Worm (Caenorhabditis elegans) whole organism, L3 larva: ENCODE measurements around the gene twk-4.

Source experiments
- R02D3.7 ChIP-seq: fragments of 150-350 bp; optimal IDR thresholded peaks from 2 replicates; lab custom pipeline; 2014; ENCODE audit warnings: missing biosample characterization, missing genetic modification characterization
- ZK546.5 ChIP-seq: sonication (generic microtip); optimal IDR thresholded peaks from 2 replicates; lab custom pipeline; 2017; ENCODE audit warnings: missing biosample characterization, missing genetic modification characterization
- aly-2 ChIP-seq: fragments of 150-350 bp; optimal IDR thresholded peaks from 2 replicates; lab custom pipeline; 2014; ENCODE audit warnings: missing biosample characterization, missing genetic modification characterization
- ama-1 ChIP-seq: fragments of 150-350 bp; optimal IDR thresholded peaks from 2 replicates; lab custom pipeline; 2018
- ceh-28 ChIP-seq: fragments of 150-350 bp; optimal IDR thresholded peaks from 2 replicates; lab custom pipeline; 2014; ENCODE audit warnings: missing biosample characterization, missing genetic modification reagents, missing genetic modification characterization
- ceh-82 ChIP-seq: fragments of 150-350 bp; optimal IDR thresholded peaks from 2 replicates; lab custom pipeline; 2014; ENCODE audit warnings: missing biosample characterization, missing genetic modification characterization
- daf-12 ChIP-seq: fragments of 150-350 bp; optimal IDR thresholded peaks from 2 replicates; lab custom pipeline; 2014; ENCODE audit warnings: missing biosample characterization, missing genetic modification reagents, missing genetic modification characterization
- elt-1 ChIP-seq: fragments of 150-350 bp; optimal IDR thresholded peaks from 2 replicates; lab custom pipeline; 2014; ENCODE audit warnings: missing biosample characterization, missing genetic modification characterization
- elt-2 ChIP-seq: sonication (generic microtip); optimal IDR thresholded peaks from 2 replicates; lab custom pipeline; 2016; ENCODE audit warnings: missing genetic modification reagents, mild to moderate bottlenecking, missing genetic modification characterization, missing compliant biosample characterization
- elt-3 ChIP-seq, 3 experiments: fragments of 150-350 bp in 1 of 3; sonication (generic microtip) in 2 of 3; optimal IDR thresholded peaks; 2 replicates in 2 of 3; 4 replicates in 1 of 3; lab custom pipeline; 2014 to 2017; ENCODE audit warnings: missing biosample characterization in 3 of 3, missing genetic modification characterization in 3 of 3
- eor-1 ChIP-seq, 2 experiments: fragments of 150-350 bp; optimal IDR thresholded peaks; 2 replicates each; lab custom pipeline; 2014 to 2018; ENCODE audit warnings: missing biosample characterization in 2 of 2, missing genetic modification characterization in 2 of 2
- fkh-10 ChIP-seq: sonication (generic microtip); optimal IDR thresholded peaks from 2 replicates; lab custom pipeline; 2017; ENCODE audit warnings: missing biosample characterization, missing genetic modification reagents, missing genetic modification characterization
- fkh-2 ChIP-seq: fragments of 150-350 bp; optimal IDR thresholded peaks from 2 replicates; lab custom pipeline; 2014; ENCODE audit warnings: missing biosample characterization, missing genetic modification reagents, missing genetic modification characterization
- fos-1 ChIP-seq: fragments of 150-350 bp; optimal IDR thresholded peaks from 2 replicates; lab custom pipeline; 2014; ENCODE audit warnings: missing biosample characterization, missing genetic modification characterization
- jun-1 ChIP-seq: fragments of 150-350 bp; optimal IDR thresholded peaks from 2 replicates; lab custom pipeline; 2014; ENCODE audit warnings: missing biosample characterization, missing genetic modification reagents, missing genetic modification characterization
- lin-15B ChIP-seq: fragments of 150-350 bp; optimal IDR thresholded peaks from 2 replicates; lab custom pipeline; 2014; ENCODE audit warnings: missing biosample characterization, missing genetic modification characterization
- lin-39 ChIP-seq: fragments of 150-350 bp; optimal IDR thresholded peaks from 2 replicates; lab custom pipeline; 2018; ENCODE audit warnings: missing biosample characterization, missing genetic modification reagents, missing genetic modification characterization
- lsy-12 ChIP-seq: sonication (generic microtip); optimal IDR thresholded peaks from 2 replicates; lab custom pipeline; 2016; ENCODE audit warnings: mild to moderate bottlenecking, missing genetic modification characterization, missing compliant biosample characterization
- nfya-1 ChIP-seq: sonication (generic microtip); optimal IDR thresholded peaks from 2 replicates; lab custom pipeline; 2017; ENCODE audit warnings: missing genetic modification characterization, mild to moderate bottlenecking, missing compliant biosample characterization, antibody characterized with exemption, moderate library complexity; ENCODE audit not compliant: insufficient read depth
- nhr-11 ChIP-seq: fragments of 150-350 bp; optimal IDR thresholded peaks from 2 replicates; lab custom pipeline; 2014; ENCODE audit warnings: missing biosample characterization, missing genetic modification characterization
- nhr-23 ChIP-seq: fragments of 150-350 bp; optimal IDR thresholded peaks from 2 replicates; lab custom pipeline; 2014; ENCODE audit warnings: missing biosample characterization, missing genetic modification reagents, missing genetic modification characterization
- nhr-237 ChIP-seq: fragments of 150-350 bp; optimal IDR thresholded peaks from 2 replicates; lab custom pipeline; 2014; ENCODE audit warnings: missing biosample characterization, missing genetic modification characterization
- nhr-25 ChIP-seq: sonication (generic microtip); optimal IDR thresholded peaks from 2 replicates; lab custom pipeline; 2017; ENCODE audit warnings: missing biosample characterization, missing genetic modification characterization
- nhr-43 ChIP-seq: sonication (generic microtip); optimal IDR thresholded peaks from 2 replicates; lab custom pipeline; 2016; ENCODE audit warnings: mild to moderate bottlenecking, missing genetic modification characterization, missing compliant biosample characterization; ENCODE audit not compliant: poor library complexity, severe bottlenecking
- nhr-76 ChIP-seq: fragments of 150-350 bp; sonication (generic microtip); optimal IDR thresholded peaks from 5 replicates; lab custom pipeline; 2014; ENCODE audit warnings: missing biosample characterization, missing genetic modification characterization
- nhr-77 ChIP-seq: fragments of 150-350 bp; optimal IDR thresholded peaks from 2 replicates; lab custom pipeline; 2014; ENCODE audit warnings: missing biosample characterization, missing genetic modification characterization
- pha-4 ChIP-seq: fragments of 150-350 bp; optimal IDR thresholded peaks from 2 replicates; lab custom pipeline; 2014; ENCODE audit warnings: missing biosample characterization, missing genetic modification reagents, missing genetic modification characterization
- pqm-1 ChIP-seq: fragments of 150-350 bp; optimal IDR thresholded peaks from 2 replicates; lab custom pipeline; 2017; ENCODE audit warnings: missing biosample characterization, missing genetic modification characterization, inconsistent platforms
- sea-2 ChIP-seq: fragments of 150-350 bp; sonication (generic microtip); optimal IDR thresholded peaks from 4 replicates; lab custom pipeline; 2014; ENCODE audit warnings: missing biosample characterization, missing genetic modification reagents, missing genetic modification characterization
- skn-1 ChIP-seq: fragments of 150-350 bp; optimal IDR thresholded peaks from 2 replicates; lab custom pipeline; 2014; ENCODE audit warnings: missing biosample characterization, missing genetic modification characterization
- snpc-4 ChIP-seq: fragments of 150-350 bp; optimal IDR thresholded peaks from 2 replicates; lab custom pipeline; 2014; ENCODE audit warnings: missing biosample characterization, missing genetic modification characterization
- tbx-2 ChIP-seq: sonication (generic microtip); optimal IDR thresholded peaks from 2 replicates; lab custom pipeline; 2016; ENCODE audit warnings: mild to moderate bottlenecking, missing genetic modification characterization, missing compliant biosample characterization
- unc-39 ChIP-seq: sonication (generic microtip); optimal IDR thresholded peaks from 4 replicates; lab custom pipeline; 2017; ENCODE audit warnings: missing biosample characterization, missing genetic modification characterization

The twk-4 gene

DNA sequence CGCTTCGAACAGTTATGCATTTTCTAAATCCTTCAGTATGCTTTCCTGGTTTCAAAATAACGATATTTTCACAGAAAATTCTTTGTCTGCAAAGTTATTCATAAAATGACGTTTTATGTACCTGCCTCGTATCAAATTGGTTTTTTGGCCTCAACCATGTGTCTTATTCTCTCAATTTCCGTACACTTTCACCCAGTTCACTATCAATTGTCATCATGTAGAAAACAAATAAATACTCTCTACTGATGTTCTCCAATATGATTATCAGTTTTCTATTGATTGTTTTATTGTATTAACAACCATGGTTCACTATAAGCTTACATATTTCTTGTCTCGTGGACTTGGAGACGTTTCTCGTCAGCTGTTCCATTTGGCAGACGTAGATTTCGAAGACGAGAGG lies 37.1 kb upstream of the twk-4 start, which contains the start of gene gst-13:
Gene gst-13, plus strand, starts transcription at position 218 of the 400 bp plus-strand sequence.
- TF ChIP-seq pqm-1 (peak; percentile 96), lin-39 (tag; lab: Kevin White, UChicago) (no peak), skn-1 (tag; lab: Kevin White, UChicago) (peak; percentile 82), aly-2 (tag; lab: Kevin White, UChicago) (no peak), elt-2 (tag; lab: Kevin White, UChicago) (peak; percentile 86), pha-4 (tag; lab: Kevin White, UChicago) (peak; percentile 64), ceh-28 (peak; percentile 1)

DNA sequence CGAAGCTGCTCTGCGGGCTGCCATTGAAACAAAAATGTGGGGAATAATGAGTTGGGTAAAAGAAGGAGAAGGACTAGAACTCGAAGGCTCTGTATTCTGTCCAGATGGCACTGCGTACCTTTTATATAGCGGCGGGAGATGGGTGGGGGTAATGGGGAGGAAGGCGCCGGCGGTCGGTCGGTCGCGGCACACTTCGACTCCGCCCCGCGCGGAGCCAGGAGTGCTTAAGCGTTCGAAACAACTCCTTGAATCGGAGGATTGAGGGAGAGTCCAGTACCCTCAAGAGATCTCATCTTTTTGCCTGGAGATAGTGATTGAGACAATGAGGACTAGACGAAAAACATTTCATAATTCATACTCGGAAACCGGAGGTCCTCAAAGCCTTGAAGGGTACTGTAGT lies 33.0 kb upstream of the twk-4 start, which contains the start of gene abu-14:
Gene abu-14, minus strand, starts transcription at position 81 of the 400 bp plus-strand sequence.
- TF ChIP-seq elt-2 (tag; lab: Kevin White, UChicago) = no peak
- TF ChIP-seq R02D3.7 = no peak
- no peak for TF ChIP-seq nfya-1 (tag; lab: Kevin White, UChicago)
- TF ChIP-seq nhr-76 (tag; lab: Kevin White, UChicago) = no peak
- TF ChIP-seq snpc-4 (tag; lab: Kevin White, UChicago) = no peak
- no peak for TF ChIP-seq jun-1 (tag; lab: Kevin White, UChicago)
- TF ChIP-seq ZK546.5 (tag; lab: Kevin White, UChicago) = no peak
- TF ChIP-seq nhr-77 (tag; lab: Kevin White, UChicago) = no peak
- no peak for TF ChIP-seq fkh-10 (GFP tag; lab: Kevin White, UChicago)
- TF ChIP-seq nhr-25 (tag; lab: Kevin White, UChicago) = no peak
- no peak for TF ChIP-seq fkh-2 (tag; lab: Kevin White, UChicago)
- TF ChIP-seq nhr-43 (tag; lab: Kevin White, UChicago) = no peak
- no peak for TF ChIP-seq ama-1

DNA sequence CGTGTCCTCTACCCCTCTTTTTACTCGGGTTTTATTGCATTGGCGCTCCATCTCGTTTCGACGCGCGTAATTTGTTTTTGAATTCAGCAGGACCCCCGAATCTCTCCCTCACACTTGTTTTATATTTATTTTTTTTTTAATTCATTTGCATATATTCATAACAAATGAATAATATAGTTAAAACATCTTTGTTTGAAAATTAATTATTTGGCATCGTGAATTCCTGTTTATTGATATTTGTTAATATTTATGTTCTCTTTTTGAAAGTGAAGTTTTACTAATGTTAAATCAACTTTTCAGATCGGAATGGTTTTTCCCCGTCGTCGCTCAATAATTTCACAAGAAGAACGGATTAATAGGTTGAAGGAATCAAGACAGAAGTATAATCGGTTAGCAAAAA lies 28.9 kb upstream of the twk-4 start, which contains the start of gene ZK1067.3:
Gene ZK1067.3, plus strand, starts transcription at position 301 of the 400 bp plus-strand sequence.
- no peak for TF ChIP-seq ama-1
- no peak for TF ChIP-seq jun-1 (tag; lab: Kevin White, UChicago)
- no peak for TF ChIP-seq pha-4 (tag; lab: Kevin White, UChicago)
- TF ChIP-seq elt-3 (tag; optimal IDR thresholded peaks at IDR 0.05; lab: Kevin White, UChicago) = no peak
- TF ChIP-seq daf-12 = no peak
- no peak for TF ChIP-seq nhr-237 (tag; lab: Kevin White, UChicago)
- TF ChIP-seq pqm-1 = no peak

DNA sequence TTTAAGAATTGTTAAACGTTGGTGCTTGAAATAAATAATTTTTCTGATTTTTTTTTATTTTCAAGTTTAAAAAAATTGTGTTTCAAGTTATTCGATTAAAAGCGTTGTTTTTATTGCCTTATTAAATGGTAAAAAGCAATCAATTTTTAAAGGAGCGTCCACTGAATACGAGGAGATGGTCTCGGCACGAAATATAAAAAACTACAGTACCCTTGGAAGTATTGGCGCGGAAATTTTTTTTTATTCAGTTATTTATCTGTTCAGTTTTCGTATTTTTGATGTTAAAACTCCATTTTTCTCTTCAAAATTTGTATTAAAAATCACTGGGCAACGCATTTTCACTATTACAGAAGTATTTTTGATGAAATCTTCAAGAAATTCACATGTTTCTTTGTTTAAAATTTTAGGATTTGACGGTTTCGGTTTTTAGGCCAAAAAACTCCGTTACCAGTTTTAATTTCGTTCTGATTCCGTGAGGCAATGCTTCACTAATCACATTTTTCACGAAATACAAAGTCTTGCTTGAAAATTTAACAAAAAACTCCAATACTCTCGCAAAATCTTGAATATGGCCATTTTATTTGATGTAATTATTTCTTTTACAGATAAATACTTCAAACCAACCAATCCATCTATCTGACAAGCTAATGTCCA lies 19.1 kb upstream of the twk-4 start, which contains the start of gene znfx-1:
Gene znfx-1, plus strand, starts transcription at position 604 of the 654 bp plus-strand sequence.
- no peak for TF ChIP-seq nhr-237 (tag; lab: Kevin White, UChicago)
- TF ChIP-seq nhr-76 (tag; lab: Kevin White, UChicago) = no peak
- no peak for TF ChIP-seq unc-39 (tag; lab: Kevin White, UChicago)
- TF ChIP-seq elt-2 (tag; lab: Kevin White, UChicago) = no peak
- no peak for TF ChIP-seq fos-1 (tag; lab: Kevin White, UChicago)
- no peak for TF ChIP-seq ceh-28
- no peak for TF ChIP-seq elt-1 (tag; lab: Kevin White, UChicago)
- TF ChIP-seq tbx-2 (tag; lab: Kevin White, UChicago) = no peak
- no peak for TF ChIP-seq lin-15B (tag; lab: Kevin White, UChicago)

DNA sequence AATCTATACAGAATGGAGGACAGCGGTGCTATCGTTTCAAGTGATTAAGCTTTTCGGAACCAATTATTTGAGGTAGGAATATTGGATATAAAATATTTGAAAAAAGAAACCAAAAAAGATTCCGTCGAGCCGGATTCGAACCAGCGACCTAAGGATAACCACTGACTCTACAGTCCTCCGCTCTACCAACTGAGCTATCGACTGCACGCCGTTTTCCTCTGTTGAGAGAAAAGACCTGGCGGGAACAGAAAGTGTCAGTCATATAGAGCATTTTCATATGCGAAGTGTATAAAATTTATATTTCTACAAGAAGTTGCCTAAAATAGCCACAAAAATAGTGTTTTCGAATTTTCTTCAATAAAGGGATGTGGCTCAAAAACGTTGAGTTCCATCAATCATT lies 17.6 kb upstream of the twk-4 start:
- TF ChIP-seq nhr-76 (tag; lab: Kevin White, UChicago) (no peak), lsy-12 (tag; lab: Kevin White, UChicago) (peak; percentile 58), elt-2 (tag; lab: Kevin White, UChicago) (peak; percentile 62), nhr-11 (tag; lab: Kevin White, UChicago) (no peak), nhr-237 (tag; lab: Kevin White, UChicago) (no peak), lin-39 (tag; lab: Kevin White, UChicago) (no peak), aly-2 (tag; lab: Kevin White, UChicago) (no peak), jun-1 (tag; lab: Kevin White, UChicago) (peak; percentile 5), pha-4 (tag; lab: Kevin White, UChicago) (no peak), pqm-1 (peak; percentile 26), nhr-77 (tag; lab: Kevin White, UChicago) (no peak), nhr-43 (tag; lab: Kevin White, UChicago) (peak; percentile 57), eor-1 (tag; optimal IDR thresholded peaks at IDR 0.05; lab: Kevin White, UChicago) (no peak), nhr-25 (tag; lab: Kevin White, UChicago) (peak; percentile 26), elt-1 (tag; lab: Kevin White, UChicago) (no peak), nhr-23 (tag; lab: Kevin White, UChicago) (peak; percentile 11), snpc-4 (tag; lab: Kevin White, UChicago) (peak; percentile 96), tbx-2 (tag; lab: Kevin White, UChicago) (no peak), sea-2 (GFP tag; lab: Kevin White, UChicago) (no peak), ceh-82 (tag; lab: Kevin White, UChicago) (no peak), ama-1 (no peak)
- TF ChIP-seq, all 47 proteins: peak for 8
